Worm (Caenorhabditis elegans) whole organism, L3 larva: Measurements from ENCODE around the gene F13E6.2.
A peak's percentile ranks its signal among the peaks of the same experiment; 100 is the strongest.

ENCODE experiments used
- R02D3.7 ChIP-seq: fragments of 150-350 bp; optimal IDR thresholded peaks from 2 replicates; lab custom pipeline; 2014; ENCODE audit warnings: missing biosample characterization, missing genetic modification characterization
- ZK546.5 ChIP-seq: sonication (generic microtip); optimal IDR thresholded peaks from 2 replicates; lab custom pipeline; 2017; ENCODE audit warnings: missing biosample characterization, missing genetic modification characterization
- ceh-16 ChIP-seq: sonication (generic microtip); optimal IDR thresholded peaks from 2 replicates; lab custom pipeline; 2017; ENCODE audit warnings: missing biosample characterization, missing genetic modification characterization
- ceh-28 ChIP-seq: fragments of 150-350 bp; optimal IDR thresholded peaks from 2 replicates; lab custom pipeline; 2014; ENCODE audit warnings: missing biosample characterization, missing genetic modification reagents, missing genetic modification characterization
- egl-5 ChIP-seq: fragments of 150-350 bp; optimal IDR thresholded peaks from 2 replicates; lab custom pipeline; 2017; ENCODE audit warnings: missing biosample characterization, missing genetic modification reagents, missing genetic modification characterization, inconsistent platforms
- elt-1 ChIP-seq: fragments of 150-350 bp; optimal IDR thresholded peaks from 2 replicates; lab custom pipeline; 2014; ENCODE audit warnings: missing biosample characterization, missing genetic modification characterization
- elt-2 ChIP-seq: sonication (generic microtip); optimal IDR thresholded peaks from 2 replicates; lab custom pipeline; 2016; ENCODE audit warnings: missing genetic modification reagents, mild to moderate bottlenecking, missing genetic modification characterization, missing compliant biosample characterization
- elt-3 ChIP-seq, 3 experiments: fragments of 150-350 bp in 1 of 3; sonication (generic microtip) in 2 of 3; optimal IDR thresholded peaks; 2 replicates in 2 of 3; 4 replicates in 1 of 3; lab custom pipeline; 2014 to 2017; ENCODE audit warnings: missing biosample characterization in 3 of 3, missing genetic modification characterization in 3 of 3
- eor-1 ChIP-seq, 2 experiments: fragments of 150-350 bp; optimal IDR thresholded peaks; 2 replicates each; lab custom pipeline; 2014 to 2018; ENCODE audit warnings: missing biosample characterization in 2 of 2, missing genetic modification characterization in 2 of 2
- fkh-10 ChIP-seq: sonication (generic microtip); optimal IDR thresholded peaks from 2 replicates; lab custom pipeline; 2017; ENCODE audit warnings: missing biosample characterization, missing genetic modification reagents, missing genetic modification characterization
- fkh-2 ChIP-seq: fragments of 150-350 bp; optimal IDR thresholded peaks from 2 replicates; lab custom pipeline; 2014; ENCODE audit warnings: missing biosample characterization, missing genetic modification reagents, missing genetic modification characterization
- hmg-11 ChIP-seq: sonication (generic microtip); optimal IDR thresholded peaks from 2 replicates; lab custom pipeline; 2016; ENCODE audit warnings: missing genetic modification characterization, missing compliant biosample characterization
- lin-15B ChIP-seq: fragments of 150-350 bp; optimal IDR thresholded peaks from 2 replicates; lab custom pipeline; 2014; ENCODE audit warnings: missing biosample characterization, missing genetic modification characterization
- lsy-12 ChIP-seq: sonication (generic microtip); optimal IDR thresholded peaks from 2 replicates; lab custom pipeline; 2016; ENCODE audit warnings: mild to moderate bottlenecking, missing genetic modification characterization, missing compliant biosample characterization
- mdl-1 ChIP-seq: fragments of 150-350 bp; optimal IDR thresholded peaks from 2 replicates; lab custom pipeline; 2014; ENCODE audit warnings: missing biosample characterization, missing genetic modification characterization
- mml-1 ChIP-seq: fragments of 150-350 bp; sonication (generic microtip); optimal IDR thresholded peaks from 3 replicates; lab custom pipeline; 2014; ENCODE audit warnings: missing biosample characterization, missing genetic modification characterization
- nfya-1 ChIP-seq: sonication (generic microtip); optimal IDR thresholded peaks from 2 replicates; lab custom pipeline; 2017; ENCODE audit warnings: missing genetic modification characterization, mild to moderate bottlenecking, missing compliant biosample characterization, antibody characterized with exemption, moderate library complexity; ENCODE audit not compliant: insufficient read depth
- nhr-11 ChIP-seq: fragments of 150-350 bp; optimal IDR thresholded peaks from 2 replicates; lab custom pipeline; 2014; ENCODE audit warnings: missing biosample characterization, missing genetic modification characterization
- nhr-23 ChIP-seq: fragments of 150-350 bp; optimal IDR thresholded peaks from 2 replicates; lab custom pipeline; 2014; ENCODE audit warnings: missing biosample characterization, missing genetic modification reagents, missing genetic modification characterization
- nhr-237 ChIP-seq: fragments of 150-350 bp; optimal IDR thresholded peaks from 2 replicates; lab custom pipeline; 2014; ENCODE audit warnings: missing biosample characterization, missing genetic modification characterization
- nhr-25 ChIP-seq: sonication (generic microtip); optimal IDR thresholded peaks from 2 replicates; lab custom pipeline; 2017; ENCODE audit warnings: missing biosample characterization, missing genetic modification characterization
- nhr-28 ChIP-seq: fragments of 150-350 bp; optimal IDR thresholded peaks from 2 replicates; lab custom pipeline; 2014; ENCODE audit warnings: missing biosample characterization, missing genetic modification characterization
- nhr-43 ChIP-seq: sonication (generic microtip); optimal IDR thresholded peaks from 2 replicates; lab custom pipeline; 2016; ENCODE audit warnings: mild to moderate bottlenecking, missing genetic modification characterization, missing compliant biosample characterization; ENCODE audit not compliant: poor library complexity, severe bottlenecking
- nhr-67 ChIP-seq: fragments of 150-350 bp; optimal IDR thresholded peaks from 2 replicates; lab custom pipeline; 2014; ENCODE audit warnings: missing biosample characterization, missing genetic modification characterization
- nhr-76 ChIP-seq: fragments of 150-350 bp; sonication (generic microtip); optimal IDR thresholded peaks from 5 replicates; lab custom pipeline; 2014; ENCODE audit warnings: missing biosample characterization, missing genetic modification characterization
- pqm-1 ChIP-seq: fragments of 150-350 bp; optimal IDR thresholded peaks from 2 replicates; lab custom pipeline; 2017; ENCODE audit warnings: missing biosample characterization, missing genetic modification characterization, inconsistent platforms
- skn-1 ChIP-seq: fragments of 150-350 bp; optimal IDR thresholded peaks from 2 replicates; lab custom pipeline; 2014; ENCODE audit warnings: missing biosample characterization, missing genetic modification characterization
- unc-62 ChIP-seq: fragments of 150-350 bp; sonication (generic microtip); optimal IDR thresholded peaks from 4 replicates; lab custom pipeline; 2014; ENCODE audit warnings: missing biosample characterization, missing genetic modification reagents, missing genetic modification characterization
- ztf-11 ChIP-seq: fragments of 150-350 bp; optimal IDR thresholded peaks from 2 replicates; lab custom pipeline; 2014; ENCODE audit warnings: missing biosample characterization, missing genetic modification characterization
- ztf-4 ChIP-seq: fragments of 150-350 bp; optimal IDR thresholded peaks from 2 replicates; lab custom pipeline; 2014; ENCODE audit warnings: missing biosample characterization, missing genetic modification characterization

F13E6.2 gene

ce11 chrX:10666871-10667270 lies 7.2 kb downstream of the F13E6.2 start:
- TF ChIP-seq nhr-11 (tag; lab: Kevin White, UChicago) (no peak), nhr-43 (tag; lab: Kevin White, UChicago) (peak; percentile 38), elt-3 (tag; optimal IDR thresholded peaks at IDR 0.05; lab: Kevin White, UChicago) (no peak)
- TF ChIP-seq, all 47 proteins: peak for 1

- TF ChIP-seq ceh-28 (tag; lab: Kevin White, UChicago) (peak; percentile 72), lin-15B (no peak), egl-5 (tag; lab: Kevin White, UChicago) (no peak), nhr-76 (tag; lab: Kevin White, UChicago) (no peak)
These were observed 9.3 kb downstream of the F13E6.2 start for ce11 chrX:10664759-10665158.

ce11 chrX:10659508-10659907 lies 14.6 kb downstream of the F13E6.2 start:
- TF ChIP-seq nhr-237 (tag; lab: Kevin White, UChicago) = no peak
- TF ChIP-seq ztf-11 (tag; lab: Kevin White, UChicago) = no peak
- no peak for TF ChIP-seq skn-1

ce11 chrX:10656604-10657003 lies 17.5 kb downstream of the F13E6.2 start:
- no peak for TF ChIP-seq mdl-1
- no peak for TF ChIP-seq skn-1
- peak; percentile 33 for TF ChIP-seq nhr-23 (tag; lab: Kevin White, UChicago)
- no peak for TF ChIP-seq hmg-11
- no peak for TF ChIP-seq R02D3.7 (tag; lab: Kevin White, UChicago)
- peak; percentile 90 for TF ChIP-seq nfya-1 (tag; lab: Kevin White, UChicago)
- no peak for TF ChIP-seq elt-1 (tag; lab: Kevin White, UChicago)

ce11 chrX:10650103-10650502 lies 24.0 kb downstream of the F13E6.2 start:
- no peak for TF ChIP-seq nhr-67 (tag; lab: Kevin White, UChicago)
- peak; percentile 49 for TF ChIP-seq elt-2 (tag; lab: Kevin White, UChicago)
- no peak for TF ChIP-seq fkh-2 (tag; lab: Kevin White, UChicago)

ce11 chrX:10647590-10648105 lies 26.5 kb downstream of the F13E6.2 start:
- peak; percentile 3 for TF ChIP-seq nfya-1 (tag; lab: Kevin White, UChicago)
- TF ChIP-seq lsy-12 (tag; lab: Kevin White, UChicago) = peak; percentile 39
- TF ChIP-seq elt-1 (tag; lab: Kevin White, UChicago) = no peak
- peak; percentile 82 for TF ChIP-seq nhr-25
- TF ChIP-seq unc-62 = no peak
- peak; percentile 26 for TF ChIP-seq ceh-28 (tag; lab: Kevin White, UChicago)
- TF ChIP-seq nhr-23 (tag; lab: Kevin White, UChicago) = peak; percentile 63
- TF ChIP-seq ZK546.5 (tag; lab: Kevin White, UChicago) = no peak
- TF ChIP-seq ztf-4 (tag; lab: Kevin White, UChicago) = no peak
- TF ChIP-seq nhr-67 (tag; lab: Kevin White, UChicago) = no peak
- TF ChIP-seq, all 47 proteins: peak for 5

- TF ChIP-seq fkh-10 (GFP tag; lab: Kevin White, UChicago) = no peak
- TF ChIP-seq nhr-11 (tag; lab: Kevin White, UChicago) = no peak
- peak; percentile 43 for TF ChIP-seq nhr-25
- TF ChIP-seq elt-2 (tag; lab: Kevin White, UChicago) = peak; percentile 49
- no peak for TF ChIP-seq ztf-4 (tag; lab: Kevin White, UChicago)
- no peak for TF ChIP-seq eor-1 (tag; optimal IDR thresholded peaks at IDR 0.05; lab: Kevin White, UChicago)
- TF ChIP-seq ztf-11 (tag; lab: Kevin White, UChicago) = no peak
- TF ChIP-seq pqm-1 (tag; lab: Kevin White, UChicago) = peak; percentile 8
- TF ChIP-seq nhr-76 (tag; lab: Kevin White, UChicago) = no peak
- TF ChIP-seq mml-1 (tag; lab: Kevin White, UChicago) = no peak
- no peak for TF ChIP-seq ceh-16 (tag; lab: Kevin White, UChicago)
- TF ChIP-seq nhr-23 (tag; lab: Kevin White, UChicago) = peak; percentile 4
- TF ChIP-seq nhr-28 (tag; lab: Kevin White, UChicago) = no peak
These were observed 29.0 kb downstream of the F13E6.2 start for ce11 chrX:10645148-10645547.
